Fruit fly (Drosophila melanogaster): ENCODE measurements around the gene CG33111.

DNA sequence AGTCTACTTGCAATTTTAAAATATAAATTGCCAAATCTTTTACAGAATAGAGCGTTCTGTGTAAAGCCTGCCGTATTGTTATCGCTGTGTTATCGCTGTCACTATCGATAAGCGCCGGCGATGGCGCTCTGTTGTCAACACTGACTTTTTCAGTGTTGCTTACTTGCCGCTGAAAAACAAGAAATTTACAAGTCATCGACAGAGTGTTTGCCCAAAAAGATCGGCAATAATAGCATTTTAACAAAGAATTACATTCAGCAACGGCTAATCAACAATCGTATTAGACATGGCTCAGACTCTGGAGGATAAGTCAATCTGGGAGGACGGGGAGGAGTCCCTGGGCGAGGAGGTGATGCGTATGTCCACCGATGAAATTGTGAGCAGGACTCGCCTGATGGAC is 66.3 kb downstream of the CG33111 start, which contains the start of the genes RanBP3 and Rpt5:
- peak; percentile 40 for TF ChIP-seq Clk (GFP tag; optimal IDR thresholded peaks at IDR 0.05)
- TF ChIP-seq Mnt (GFP tag; optimal IDR thresholded peaks at IDR 0.05) = peak; percentile 68
- TF ChIP-seq CG11617 (GFP tag; optimal IDR thresholded peaks at IDR 0.05) = peak; percentile 70
- TF ChIP-seq CG33017 (tag; optimal IDR thresholded peaks at IDR 0.05) = peak; percentile 59
- peak; percentile 55 for TF ChIP-seq CG7045 (GFP tag; optimal IDR thresholded peaks at IDR 0.05)
- no peak for TF ChIP-seq kay (GFP tag; ENCODE audit: borderline replicate concordance)
- TF ChIP-seq CG14711 (tag; optimal IDR thresholded peaks at IDR 0.05) = peak; percentile 75
- peak; percentile 37 for TF ChIP-seq cic (GFP tag; optimal IDR thresholded peaks at IDR 0.05)
- TF ChIP-seq Crg-1 (GFP tag; optimal IDR thresholded peaks at IDR 0.05) = peak; percentile 81

All from whole organism, adult.